Worm (Caenorhabditis elegans) whole organism, L2 larva: ENCODE results near the gene srw-109.

Experiments used
- ZK546.5 ChIP-seq: sonication (generic microtip); optimal IDR thresholded peaks from 2 replicates; lab custom pipeline; 2017; ENCODE audit warnings: missing biosample characterization, missing genetic modification characterization
- aly-2 ChIP-seq: fragments of 150-350 bp; optimal IDR thresholded peaks from 2 replicates; lab custom pipeline; 2014; ENCODE audit warnings: missing biosample characterization, missing genetic modification characterization
- ama-1 ChIP-seq: fragments of 150-350 bp; optimal IDR thresholded peaks from 2 replicates; lab custom pipeline; 2018; ENCODE audit warnings: inconsistent platforms
- ceh-82 ChIP-seq: fragments of 150-350 bp; optimal IDR thresholded peaks from 2 replicates; lab custom pipeline; 2014; ENCODE audit warnings: missing biosample characterization, missing genetic modification characterization
- crh-2 ChIP-seq: sonication (generic microtip); optimal IDR thresholded peaks from 2 replicates; lab custom pipeline; 2017; ENCODE audit warnings: missing biosample characterization, missing genetic modification characterization
- elt-1 ChIP-seq: fragments of 150-350 bp; optimal IDR thresholded peaks from 2 replicates; lab custom pipeline; 2014; ENCODE audit warnings: missing biosample characterization, missing genetic modification characterization
- nhr-237 ChIP-seq: fragments of 150-350 bp; optimal IDR thresholded peaks from 2 replicates; lab custom pipeline; 2014; ENCODE audit warnings: missing biosample characterization, missing genetic modification characterization
- nhr-25 ChIP-seq: fragments of 150-350 bp; sonication (generic microtip); optimal IDR thresholded peaks from 3 replicates; lab custom pipeline; 2014; ENCODE audit warnings: missing biosample characterization, missing genetic modification characterization
- peb-1 ChIP-seq: fragments of 150-350 bp; optimal IDR thresholded peaks from 2 replicates; lab custom pipeline; 2014; ENCODE audit warnings: missing biosample characterization, missing genetic modification characterization
- snpc-4 ChIP-seq: fragments of 150-350 bp; optimal IDR thresholded peaks from 2 replicates; lab custom pipeline; 2014; ENCODE audit warnings: missing biosample characterization, missing genetic modification characterization
- unc-39 ChIP-seq: fragments of 150-350 bp; optimal IDR thresholded peaks from 2 replicates; lab custom pipeline; 2014; ENCODE audit warnings: missing biosample characterization, missing genetic modification characterization

DNA sequence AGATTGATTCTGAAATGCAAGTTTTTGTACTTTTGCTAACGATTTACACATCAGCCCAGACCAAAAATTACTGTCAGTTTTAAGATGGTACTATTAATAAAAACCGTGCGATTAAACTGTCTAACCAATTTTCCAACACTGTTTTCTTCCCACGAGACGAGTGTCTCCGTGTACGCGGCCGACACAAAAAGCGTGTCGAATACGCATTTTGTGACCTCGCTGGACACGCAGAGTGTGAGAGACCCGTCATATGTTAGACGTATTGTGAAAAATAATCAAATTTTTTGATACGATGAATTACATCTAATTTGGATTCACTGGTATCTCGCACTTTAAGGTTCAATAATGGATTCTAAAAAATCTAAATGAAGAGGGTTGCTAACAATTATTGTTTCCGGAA lies 26.9 kb upstream of the srw-109 start:
- TF ChIP-seq nhr-237 = no peak
- TF ChIP-seq peb-1 = no peak
- TF ChIP-seq nhr-25 (tag; lab: Kevin White, UChicago) = peak; percentile 25
- TF ChIP-seq crh-2 (tag; lab: Kevin White, UChicago) = peak; percentile 47
- TF ChIP-seq ceh-82 = no peak
- TF ChIP-seq snpc-4 (tag; lab: Kevin White, UChicago) = peak; percentile 74
- no peak for TF ChIP-seq elt-1
- no peak for TF ChIP-seq aly-2 (tag; lab: Kevin White, UChicago)
- no peak for TF ChIP-seq ama-1 (lab: Kevin White, UChicago)
- no peak for TF ChIP-seq ZK546.5 (tag; lab: Kevin White, UChicago)
- TF ChIP-seq unc-39 (tag; lab: Kevin White, UChicago) = no peak
